Worm (Caenorhabditis elegans) whole organism, young adult: ENCODE measurements around the gene K08E7.4.
A peak's percentile ranks its signal among the peaks of the same experiment; 100 is the strongest.

ENCODE experiments used
- B0019.2 ChIP-seq: fragments of 200-800 bp; sonication (Bioruptor generic); conservative IDR thresholded peaks from 2 replicates; pipeline ENCODE4 v1.3.6; 2022; ENCODE audit warnings: missing genetic modification reagents, missing genetic modification characterization, missing compliant biosample characterization
- D2030.7 ChIP-seq: fragments of 200-800 bp; sonication (Bioruptor generic); IDR thresholded peaks from 2 replicates; pipeline ENCODE4 v1.3.6; 2022; ENCODE audit warnings: missing genetic modification reagents, missing genetic modification characterization, missing compliant biosample characterization
- F10E7.11 ChIP-seq: sonication (generic microtip); optimal IDR thresholded peaks from 2 replicates; lab custom pipeline; 2017; ENCODE audit warnings: mild to moderate bottlenecking, missing genetic modification characterization, moderate library complexity, missing compliant biosample characterization
- F33H1.4 ChIP-seq: fragments of 200-800 bp; sonication (Bioruptor generic); IDR thresholded peaks from 2 replicates; pipeline ENCODE4 v1.3.6; 2022; ENCODE audit warnings: missing genetic modification reagents, missing genetic modification characterization, missing compliant biosample characterization
- F37B4.10 ChIP-seq: fragments of 200-800 bp; sonication (Bioruptor generic); IDR thresholded peaks from 2 replicates; pipeline ENCODE4 v1.3.6; 2022; ENCODE audit warnings: missing genetic modification characterization, missing compliant biosample characterization
- F57A8.1 ChIP-seq: fragments of 200-800 bp; sonication (Bioruptor generic); optimal IDR thresholded peaks from 2 replicates; lab custom pipeline; 2018; ENCODE audit warnings: mild to moderate bottlenecking, missing genetic modification characterization, moderate library complexity, missing compliant biosample characterization
- T07F8.4 ChIP-seq: sonication (generic microtip); optimal IDR thresholded peaks from 2 replicates; lab custom pipeline; 2016; ENCODE audit warnings: mild to moderate bottlenecking, missing genetic modification characterization, moderate library complexity, missing compliant biosample characterization
- Y56A3A.18 ChIP-seq: fragments of 200-800 bp; sonication (Bioruptor generic); IDR thresholded peaks from 2 replicates; pipeline ENCODE4 v1.3.6; 2022; ENCODE audit warnings: missing genetic modification reagents, missing genetic modification characterization, missing compliant biosample characterization
- Y95B8A.8 ChIP-seq: fragments of 200-800 bp; sonication (Bioruptor generic); IDR thresholded peaks from 2 replicates; pipeline ENCODE4 v1.3.6; 2022; ENCODE audit warnings: missing genetic modification reagents, missing genetic modification characterization, missing compliant biosample characterization
- aptf-3 ChIP-seq: fragments of 200-800 bp; sonication (Bioruptor generic); IDR thresholded peaks from 2 replicates; pipeline ENCODE4 v1.3.6; 2022; ENCODE audit warnings: missing genetic modification characterization, missing compliant biosample characterization
- attf-3 ChIP-seq: fragments of 200-800 bp; sonication (Bioruptor generic); conservative IDR thresholded peaks from 2 replicates; pipeline ENCODE4 v1.3.6; 2022; ENCODE audit warnings: missing genetic modification reagents, missing genetic modification characterization, missing compliant biosample characterization
- bed-1 ChIP-seq: fragments of 200-800 bp; sonication (Bioruptor generic); IDR thresholded peaks from 2 replicates; pipeline ENCODE4 v1.3.6; 2022; ENCODE audit warnings: missing genetic modification reagents, missing genetic modification characterization, missing compliant biosample characterization
- cebp-1 ChIP-seq, 2 experiments: fragments of 200-800 bp in 1 of 2; sonication (Bioruptor generic) in 1 of 2; sonication (generic microtip) in 1 of 2; IDR thresholded peaks in 1 of 2; optimal IDR thresholded peaks in 1 of 2; 2 replicates each; pipeline versions ENCODE4 v1.3.6 to Lab custom; 2017 to 2022; ENCODE audit warnings: missing compliant biosample characterization in 2 of 2, missing genetic modification characterization in 2 of 2, mild to moderate bottlenecking in 1 of 2, missing genetic modification reagents in 1 of 2, moderate library complexity in 1 of 2
- cebp-2 ChIP-seq: fragments of 200-800 bp; sonication (Bioruptor generic); IDR thresholded peaks from 2 replicates; pipeline ENCODE4 v1.3.6; 2022; ENCODE audit warnings: missing genetic modification characterization, missing compliant biosample characterization
- ceh-58 ChIP-seq: fragments of 200-800 bp; sonication (Bioruptor generic); IDR thresholded peaks from 2 replicates; pipeline ENCODE4 v1.3.6; 2022; ENCODE audit warnings: missing genetic modification characterization, missing compliant biosample characterization
- ceh-91 ChIP-seq: fragments of 200-800 bp; sonication (Bioruptor generic); IDR thresholded peaks from 2 replicates; pipeline ENCODE4 v1.3.6; 2022; ENCODE audit warnings: missing genetic modification reagents, missing genetic modification characterization, missing compliant biosample characterization
- chd-7 ChIP-seq: sonication (generic microtip); optimal IDR thresholded peaks from 2 replicates; lab custom pipeline; 2016; ENCODE audit warnings: mild to moderate bottlenecking, missing genetic modification characterization, moderate library complexity, missing compliant biosample characterization
- egrh-3 ChIP-seq: fragments of 200-800 bp; sonication (Bioruptor generic); IDR thresholded peaks from 2 replicates; pipeline ENCODE4 v1.3.6; 2022; ENCODE audit warnings: missing genetic modification reagents, missing genetic modification characterization, missing compliant biosample characterization
- fkh-3 ChIP-seq: sonication (generic microtip); optimal IDR thresholded peaks from 2 replicates; lab custom pipeline; 2016; ENCODE audit warnings: mild to moderate bottlenecking, missing genetic modification characterization, missing compliant biosample characterization
- hlh-12 ChIP-seq: sonication (generic microtip); optimal IDR thresholded peaks from 2 replicates; lab custom pipeline; 2016; ENCODE audit warnings: missing genetic modification characterization, missing compliant biosample characterization
- hlh-26 ChIP-seq: fragments of 200-800 bp; sonication (Bioruptor generic); conservative IDR thresholded peaks from 2 replicates; pipeline ENCODE4 v1.3.6; 2022; ENCODE audit warnings: missing genetic modification reagents, missing genetic modification characterization, missing compliant biosample characterization
- hsf-1 ChIP-seq: fragments of 200-800 bp; sonication (Bioruptor generic); IDR thresholded peaks from 2 replicates; pipeline ENCODE4 v1.3.6; 2022; ENCODE audit warnings: missing genetic modification reagents, missing genetic modification characterization, missing compliant biosample characterization
- let-526 ChIP-seq: fragments of 200-800 bp; sonication (Bioruptor generic); IDR thresholded peaks from 2 replicates; pipeline ENCODE4 v1.3.6; 2022; ENCODE audit warnings: missing genetic modification reagents, missing genetic modification characterization, missing compliant biosample characterization
- lir-1 ChIP-seq: fragments of 200-800 bp; sonication (Bioruptor generic); conservative IDR thresholded peaks from 2 replicates; pipeline ENCODE4 v1.3.6; 2022; ENCODE audit warnings: missing genetic modification reagents, missing genetic modification characterization, missing compliant biosample characterization
- lsl-1 ChIP-seq: fragments of 200-800 bp; sonication (Bioruptor generic); optimal IDR thresholded peaks from 2 replicates; lab custom pipeline; 2018; ENCODE audit warnings: mild to moderate bottlenecking, missing genetic modification characterization, moderate library complexity, missing compliant biosample characterization
- lsy-27 ChIP-seq: sonication (generic microtip); optimal IDR thresholded peaks from 2 replicates; lab custom pipeline; 2017; ENCODE audit warnings: missing genetic modification characterization, mild to moderate bottlenecking, missing compliant biosample characterization, antibody characterized with exemption, missing genotype, borderline replicate concordance; ENCODE audit not compliant: insufficient read depth
- madf-10 ChIP-seq: sonication (generic microtip); optimal IDR thresholded peaks from 2 replicates; lab custom pipeline; 2016; ENCODE audit warnings: mild to moderate bottlenecking, missing genetic modification characterization, missing compliant biosample characterization
- madf-3 ChIP-seq: fragments of 200-800 bp; sonication (Bioruptor generic); IDR thresholded peaks from 2 replicates; pipeline ENCODE4 v1.3.6; 2022; ENCODE audit warnings: missing genetic modification reagents, missing genetic modification characterization, missing compliant biosample characterization
- madf-6 ChIP-seq: fragments of 200-800 bp; sonication (Bioruptor generic); IDR thresholded peaks from 2 replicates; pipeline ENCODE4 v1.3.6; 2022; ENCODE audit warnings: missing genetic modification reagents, missing genetic modification characterization, missing compliant biosample characterization
- madf-8 ChIP-seq: fragments of 200-800 bp; sonication (Bioruptor generic); conservative IDR thresholded peaks from 2 replicates; pipeline ENCODE4 v1.3.6; 2022; ENCODE audit warnings: missing genetic modification reagents, missing genetic modification characterization, missing compliant biosample characterization
- nfya-1 ChIP-seq: sonication (generic microtip); optimal IDR thresholded peaks from 2 replicates; lab custom pipeline; 2017; ENCODE audit warnings: antibody characterized with exemption, missing compliant biosample characterization, missing genetic modification characterization, borderline replicate concordance; ENCODE audit not compliant: insufficient read depth
- rpc-1 ChIP-seq, 2 experiments: fragments of 150-350 bp in 1 of 2; sonication (generic microtip) in 1 of 2; optimal IDR thresholded peaks; 2 replicates each; lab custom pipeline; 2014 to 2018; ENCODE audit warnings: missing biosample characterization in 1 of 2, missing genetic modification characterization in 1 of 2, missing genetic modification reagents in 1 of 2, missing genotype in 1 of 2
- sea-2 ChIP-seq: fragments of 200-800 bp; sonication (Bioruptor generic); IDR thresholded peaks from 2 replicates; pipeline ENCODE4 v1.3.6; 2022; ENCODE audit warnings: missing genetic modification characterization, missing compliant biosample characterization
- sptf-2 ChIP-seq: fragments of 200-800 bp; sonication (Bioruptor generic); optimal IDR thresholded peaks from 2 replicates; lab custom pipeline; 2018; ENCODE audit warnings: mild to moderate bottlenecking, missing genetic modification characterization, missing compliant biosample characterization
- tbx-9 ChIP-seq: sonication (generic microtip); optimal IDR thresholded peaks from 2 replicates; lab custom pipeline; 2016; ENCODE audit warnings: borderline replicate concordance, missing genetic modification characterization, inconsistent platforms, missing compliant biosample characterization
- unc-62 ChIP-seq: fragments of 150-350 bp; optimal IDR thresholded peaks from 2 replicates; lab custom pipeline; 2014; ENCODE audit warnings: missing biosample characterization, missing genetic modification reagents, missing genetic modification characterization
- xnd-1 ChIP-seq: sonication (generic microtip); optimal IDR thresholded peaks from 2 replicates; lab custom pipeline; 2016; ENCODE audit warnings: missing genotype, missing genetic modification reagents, missing genetic modification characterization, missing compliant biosample characterization
- ztf-3 ChIP-seq: fragments of 200-800 bp; sonication (Bioruptor generic); optimal IDR thresholded peaks from 2 replicates; lab custom pipeline; 2018; ENCODE audit warnings: mild to moderate bottlenecking, missing genetic modification characterization, missing compliant biosample characterization
- ztf-6 ChIP-seq: fragments of 200-800 bp; sonication (Bioruptor generic); IDR thresholded peaks from 2 replicates; pipeline ENCODE4 v1.3.6; 2022; ENCODE audit warnings: missing genetic modification reagents, missing genetic modification characterization, missing compliant biosample characterization

Gene K08E7.4

ce11 chrIV:12567176-12567892 lies 3.6 kb downstream of the K08E7.4 start, which contains the start of the genes hsb-1 and let-99 (continued):
- peak; percentile 91 for TF ChIP-seq lsl-1 (GFP tag; lab: Kevin White, UChicago)
- TF ChIP-seq madf-8: peak; percentile 58
- TF ChIP-seq D2030.7 (GFP tag; lab: Robert Waterston, UW): peak; percentile 60; the same call in 1 of the 2 replicates

ce11 chrIV:12565933-12566540 lies 4.9 kb downstream of the K08E7.4 start, which contains the start of gene eak-7:
Gene eak-7 (minus strand): TSS chrIV:12565983.
- TF ChIP-seq hsf-1 (GFP tag; lab: Robert Waterston, UW) (0 out of 2 replicates have a peak, but pooled peaks have one; percentile 28), cebp-2 (GFP tag; lab: Robert Waterston, UW) (no peak)

- no peak for TF ChIP-seq lsl-1 (GFP tag; lab: Kevin White, UChicago)
- TF ChIP-seq Y56A3A.18 (GFP tag; lab: Robert Waterston, UW): 0 out of 2 replicates have a peak, but pooled peaks have one; percentile 26
- 0 out of 2 replicates have a peak, but pooled peaks have one; percentile 61 for TF ChIP-seq madf-3 (GFP tag; lab: Robert Waterston, UW)
- TF ChIP-seq F37B4.10: no peak
- TF ChIP-seq B0019.2 (GFP tag; lab: Robert Waterston, UW): no peak
Measured at ce11 chrIV:12560568-12560967, 10.4 kb downstream of the K08E7.4 start, which contains the start of gene snb-7. Gene snb-7 (plus strand): TSS chrIV:12560868.

ce11 chrIV:12558925-12559450 lies 12.0 kb downstream of the K08E7.4 start, which contains the start of the genes ZK795.2 and ZK795.3:
Gene ZK795.2 (minus strand): TSS chrIV:12558975.
Gene ZK795.3 (plus strand): TSS chrIV:12559365.
- TF ChIP-seq lsy-27: no peak
- TF ChIP-seq ceh-91 (GFP tag; lab: Robert Waterston, UW): no peak
- TF ChIP-seq egrh-3: no peak
- peak; percentile 21 for TF ChIP-seq lsl-1 (GFP tag; lab: Kevin White, UChicago)
- TF ChIP-seq let-526 (GFP tag; lab: Robert Waterston, UW): no peak
- TF ChIP-seq aptf-3 (GFP tag; lab: Robert Waterston, UW): no peak
- TF ChIP-seq madf-10 (tag; lab: Kevin White, UChicago): no peak
- no peak for TF ChIP-seq ztf-3 (GFP tag; lab: Kevin White, UChicago)
- no peak for TF ChIP-seq attf-3
- no peak for TF ChIP-seq nfya-1 (tag; lab: Kevin White, UChicago)
- TF ChIP-seq hlh-12 (tag; lab: Kevin White, UChicago): no peak
- TF ChIP-seq tbx-9 (tag; lab: Kevin White, UChicago): no peak
- no peak for TF ChIP-seq Y95B8A.8
- TF ChIP-seq D2030.7 (GFP tag; lab: Robert Waterston, UW): peak; percentile 31; the same call in 1 of the 2 replicates
- no peak for TF ChIP-seq lir-1
- TF ChIP-seq bed-1: no peak
- no peak for TF ChIP-seq hlh-26 (GFP tag; lab: Robert Waterston, UW)
- TF ChIP-seq ceh-58: no peak
- TF ChIP-seq chd-7: no peak
- TF ChIP-seq ztf-6 (GFP tag; lab: Robert Waterston, UW): no peak
- TF ChIP-seq madf-6 (GFP tag; lab: Robert Waterston, UW): peak; percentile 35; the same call in 1 of the 2 replicates
- no peak for TF ChIP-seq sptf-2 (GFP tag; lab: Kevin White, UChicago)
- TF ChIP-seq rpc-1 (optimal IDR thresholded peaks at IDR 0.05; lab: Kevin White, UChicago): no peak
- TF ChIP-seq rpc-1 (tag; optimal IDR thresholded peaks at IDR 0.05; lab: Kevin White, UChicago): no peak
- no peak for TF ChIP-seq sea-2
- no peak for TF ChIP-seq F57A8.1 (GFP tag; lab: Kevin White, UChicago)
- no peak for TF ChIP-seq xnd-1
- TF ChIP-seq Y56A3A.18 (GFP tag; lab: Robert Waterston, UW): no peak
- TF ChIP-seq F33H1.4: peak; percentile 51
- no peak for TF ChIP-seq cebp-1 (GFP tag; IDR thresholded peaks at IDR 0.05; lab: Robert Waterston, UW)
- TF ChIP-seq cebp-1 (tag; optimal IDR thresholded peaks at IDR 0.05; lab: Kevin White, UChicago): no peak
- no peak for TF ChIP-seq T07F8.4 (tag; lab: Kevin White, UChicago)
- no peak for TF ChIP-seq fkh-3 (tag; lab: Kevin White, UChicago)
- no peak for TF ChIP-seq unc-62 (GFP tag; lab: Kevin White, UChicago)
- TF ChIP-seq F10E7.11 (tag; lab: Kevin White, UChicago): no peak
